Fruit fly (Drosophila melanogaster): Measurements from ENCODE around the gene CG10516.

CG10516 gene

dm6 chr3L:16012315-16012950, 44.4 kb downstream of the CG10516 start (continued):
- TF ChIP-seq crc (GFP tag; optimal IDR thresholded peaks at IDR 0.05) (no peak), pfk (GFP tag; optimal IDR thresholded peaks at IDR 0.05) (no peak), CG15479 (GFP tag; optimal IDR thresholded peaks at IDR 0.05) (no peak), CG2875 (GFP tag; optimal IDR thresholded peaks at IDR 0.05) (no peak), Hmx (GFP tag; optimal IDR thresholded peaks at IDR 0.05) (no peak), org-1 (GFP tag; optimal IDR thresholded peaks at IDR 0.05) (no peak), CG10959 (GFP tag; IDR thresholded peaks at IDR 0.05) (no peak), prd (optimal IDR thresholded peaks at IDR 0.05) (no peak), prd (GFP tag; IDR thresholded peaks at IDR 0.05) (peak; percentile 63; the same call in 2 of the 3 replicates), ci (GFP tag; IDR thresholded peaks at IDR 0.05) (no peak), CG12942 (GFP tag; optimal IDR thresholded peaks at IDR 0.05) (no peak), CG9817 (tag; optimal IDR thresholded peaks at IDR 0.05) (no peak), CG8944 (GFP tag; optimal IDR thresholded peaks at IDR 0.05) (no peak), CG10366 (GFP tag; IDR thresholded peaks at IDR 0.05) (no peak), CG6272 (GFP tag; IDR thresholded peaks at IDR 0.05) (no peak), gfzf (GFP tag; optimal IDR thresholded peaks at IDR 0.05) (no peak), sim (GFP tag; IDR thresholded peaks at IDR 0.05) (no peak), CG4707 (GFP tag; optimal IDR thresholded peaks at IDR 0.05) (peak; percentile 13), CG7271 (tag; optimal IDR thresholded peaks at IDR 0.05) (no peak), wdn (GFP tag; IDR thresholded peaks at IDR 0.05) (no peak), salm (tag; optimal IDR thresholded peaks at IDR 0.05) (no peak), BtbVII (GFP tag; optimal IDR thresholded peaks at IDR 0.05) (no peak), CG3065 (GFP tag; optimal IDR thresholded peaks at IDR 0.05) (no peak), CHES-1-like (GFP tag; optimal IDR thresholded peaks at IDR 0.05) (no peak), CG7745 (tag; optimal IDR thresholded peaks at IDR 0.05) (no peak), jing (GFP tag; optimal IDR thresholded peaks at IDR 0.05) (no peak), zen (tag; optimal IDR thresholded peaks at IDR 0.05) (peak; percentile 95), kah (GFP tag; optimal IDR thresholded peaks at IDR 0.05) (no peak), Ptx1 (GFP tag; IDR thresholded peaks at IDR 0.05) (no peak), gsb-n (tag; optimal IDR thresholded peaks at IDR 0.05) (peak; percentile 42), lab (GFP tag; optimal IDR thresholded peaks at IDR 0.05) (no peak), kni (GFP tag; optimal IDR thresholded peaks at IDR 0.05) (peak; percentile 61), CG1233 (GFP tag; optimal IDR thresholded peaks at IDR 0.05) (no peak), CG12391 (tag; optimal IDR thresholded peaks at IDR 0.05) (no peak), Dll (GFP tag; IDR thresholded peaks at IDR 0.05; ENCODE audit: partially characterized antibody) (no peak), klu (GFP tag; IDR thresholded peaks at IDR 0.05) (no peak), Hsf (GFP tag; optimal IDR thresholded peaks at IDR 0.05) (no peak), nom (GFP tag; optimal IDR thresholded peaks at IDR 0.05) (no peak), CG2199 (GFP tag; IDR thresholded peaks at IDR 0.05) (peak; percentile 69; the same call in 1 of the 3 replicates), CG10979 (tag; optimal IDR thresholded peaks at IDR 0.05) (no peak), CG4820 (GFP tag; optimal IDR thresholded peaks at IDR 0.05) (no peak)

Measured in whole organism, embryonic.